Worm (Caenorhabditis elegans): Measurements from ENCODE around the gene sri-26.
"Not testable (repeated sequence)": the region's sequence is repeated elsewhere in the genome, so short reads cannot be mapped to it uniquely, and the experiment has no call there.

sri-26 gene

ce11 chrV:15207681-15208080 lies 7.6 kb upstream of the sri-26 start, which contains the start of gene C41G6.12:
Gene C41G6.12, minus strand, starts transcription at chrV:15207781.
- TF ChIP-seq unc-62 (GFP tag; optimal IDR thresholded peaks at IDR 0.05): not testable (repeated sequence)

- TF ChIP-seq unc-62 (GFP tag; optimal IDR thresholded peaks at IDR 0.05): not testable (repeated sequence)
Measured at ce11 chrV:15211869-15212268, 3.4 kb upstream of the sri-26 start, which contains the start of gene sri-24. Gene sri-24, plus strand, starts transcription at chrV:15212169.

- no peak for TF ChIP-seq unc-62 (GFP tag; optimal IDR thresholded peaks at IDR 0.05)
Measured at ce11 chrV:15216705-15217104, 1.4 kb downstream of the sri-26 start, which contains the start of gene sri-25. Gene sri-25, plus strand, starts transcription at chrV:15217005.

- no peak for TF ChIP-seq unc-62 (GFP tag; optimal IDR thresholded peaks at IDR 0.05)
Measured at ce11 chrV:15221330-15221729, 6.1 kb downstream of the sri-26 start, which contains the start of gene irld-25. Gene irld-25, plus strand, starts transcription at chrV:15221630.

- TF ChIP-seq unc-62 (GFP tag; optimal IDR thresholded peaks at IDR 0.05): no peak
Measured at ce11 chrV:15223668-15224067, 8.4 kb downstream of the sri-26 start, which contains the start of gene srw-24. Gene srw-24, plus strand, starts transcription at chrV:15223968.

ce11 chrV:15225650-15226049 lies 10.4 kb downstream of the sri-26 start, which contains the start of gene srw-14:
Gene srw-14, plus strand, starts transcription at chrV:15225950.
- TF ChIP-seq unc-62 (GFP tag; optimal IDR thresholded peaks at IDR 0.05): no peak

- no peak for TF ChIP-seq unc-62 (GFP tag; optimal IDR thresholded peaks at IDR 0.05)
Measured at ce11 chrV:15226206-15226605, 10.9 kb downstream of the sri-26 start.

ce11 chrV:15230243-15230642 lies 15.0 kb downstream of the sri-26 start, which contains the start of gene srw-15:
Gene srw-15, plus strand, starts transcription at chrV:15230543.
- no peak for TF ChIP-seq unc-62 (GFP tag; optimal IDR thresholded peaks at IDR 0.05)

- TF ChIP-seq unc-62 (GFP tag; optimal IDR thresholded peaks at IDR 0.05): no peak
Measured at ce11 chrV:15232200-15232599, 16.9 kb downstream of the sri-26 start, which contains the start of gene srw-13. Gene srw-13, plus strand, starts transcription at chrV:15232500.

- no peak for TF ChIP-seq unc-62 (GFP tag; optimal IDR thresholded peaks at IDR 0.05)
Measured at ce11 chrV:15235661-15236060, 20.4 kb downstream of the sri-26 start, which contains the start of gene nhr-164. Gene nhr-164, minus strand, starts transcription at chrV:15235761.

- TF ChIP-seq unc-62 (GFP tag; optimal IDR thresholded peaks at IDR 0.05): no peak
Measured at ce11 chrV:15238552-15238951, 23.3 kb downstream of the sri-26 start, which contains the start of gene srw-12. Gene srw-12, minus strand, starts transcription at chrV:15238652.

ce11 chrV:15240215-15240614 lies 24.9 kb downstream of the sri-26 start, which contains the start of gene srw-11:
Gene srw-11, minus strand, starts transcription at chrV:15240315.
- no peak for TF ChIP-seq unc-62 (GFP tag; optimal IDR thresholded peaks at IDR 0.05)

- no peak for TF ChIP-seq unc-62 (GFP tag; optimal IDR thresholded peaks at IDR 0.05)
Measured at ce11 chrV:15241259-15241658, 26.0 kb downstream of the sri-26 start, which contains the start of gene chil-12. Gene chil-12, plus strand, starts transcription at chrV:15241559.

ce11 chrV:15244456-15244855 lies 29.2 kb downstream of the sri-26 start, which contains the start of gene kin-30:
Gene kin-30, plus strand, starts transcription at chrV:15244756.
- TF ChIP-seq unc-62 (GFP tag; optimal IDR thresholded peaks at IDR 0.05): no peak

ce11 chrV:15250304-15250703 lies 35.0 kb downstream of the sri-26 start, which contains the start of gene srd-28:
Gene srd-28, plus strand, starts transcription at chrV:15250604.
- TF ChIP-seq unc-62 (GFP tag; optimal IDR thresholded peaks at IDR 0.05): not testable (repeated sequence)

- TF ChIP-seq unc-62 (GFP tag; optimal IDR thresholded peaks at IDR 0.05): no peak
Measured at ce11 chrV:15252082-15252481, 36.8 kb downstream of the sri-26 start, which contains the start of gene srbc-76. Gene srbc-76, plus strand, starts transcription at chrV:15252382.

- TF ChIP-seq unc-62 (GFP tag; optimal IDR thresholded peaks at IDR 0.05): no peak
Measured at ce11 chrV:15253529-15253928, 38.3 kb downstream of the sri-26 start, which contains the start of gene srbc-75. Gene srbc-75, plus strand, starts transcription at chrV:15253829.

All from whole organism, dauer.